Worm (Caenorhabditis elegans): ENCODE results near the gene ZC449.8.

Gene ZC449.8

DNA sequence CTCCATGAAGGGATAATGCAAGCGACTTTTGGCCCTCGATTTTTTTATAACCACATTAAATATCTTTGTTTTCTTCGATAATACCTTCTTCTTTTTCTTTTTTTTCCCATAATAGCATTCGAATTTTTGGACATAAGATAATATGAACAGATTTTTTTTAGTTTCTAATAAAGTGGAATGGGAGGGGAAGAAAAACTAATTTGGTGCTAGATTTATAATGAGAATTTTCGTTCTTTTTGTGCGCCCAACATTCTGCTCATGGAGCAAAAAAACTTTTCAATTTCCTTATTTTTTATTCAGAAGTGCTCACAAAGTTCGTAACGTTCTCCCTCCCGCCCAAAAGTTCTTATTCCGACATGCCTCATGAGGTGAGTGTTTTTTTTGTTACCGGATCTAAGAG, at the start of gene ZC449.8:
ZC449.8 (plus strand) TSS at position 301 of the 400 bp plus-strand sequence.
- TF ChIP-seq pqm-1 (tag; optimal IDR thresholded peaks at IDR 0.05) (no peak), nhr-42 (GFP tag; IDR thresholded peaks at IDR 0.05) (no peak), ceh-32 (tag; optimal IDR thresholded peaks at IDR 0.05; ENCODE audit: poor library complexity) (no peak), lin-1 (GFP tag; IDR thresholded peaks at IDR 0.05) (no peak), daf-8 (GFP tag; IDR thresholded peaks at IDR 0.05) (no peak), spr-3 (GFP tag; optimal IDR thresholded peaks at IDR 0.05) (no peak), sdz-12 (GFP tag; optimal IDR thresholded peaks at IDR 0.05) (no peak), Y105C5A.15 (GFP tag; IDR thresholded peaks at IDR 0.05) (no peak), nhr-76 (tag; optimal IDR thresholded peaks at IDR 0.05) (no peak), unc-62 (GFP tag; optimal IDR thresholded peaks at IDR 0.05 in 1 of 2) (no peak), unc-62 (tag; optimal IDR thresholded peaks at IDR 0.05) (no peak), pha-4 (GFP tag; IDR thresholded peaks at IDR 0.05) (no peak), pha-4 (tag; optimal IDR thresholded peaks at IDR 0.05) (no peak), ztf-7 (tag; optimal IDR thresholded peaks at IDR 0.05) (no peak), tra-1 (GFP tag; IDR thresholded peaks at IDR 0.05) (no peak)

DNA sequence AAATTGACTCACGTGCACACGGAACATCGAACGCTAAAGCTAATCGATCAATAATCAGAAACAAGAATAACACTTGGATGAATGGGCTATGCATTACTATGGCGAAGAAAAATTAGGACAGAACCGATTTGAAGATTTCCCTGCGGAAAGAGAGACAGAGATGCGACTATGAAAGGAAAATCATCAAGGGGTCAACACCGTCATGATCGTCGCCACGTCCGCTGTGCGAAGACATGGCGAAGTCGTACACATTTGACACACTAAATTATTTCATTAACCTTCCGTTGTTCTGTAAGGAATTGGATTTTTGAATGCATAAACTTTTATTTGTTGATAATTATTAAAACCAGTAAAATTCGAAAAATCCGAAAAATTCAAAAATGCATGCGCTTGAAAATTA, 46.6 kb upstream of the ZC449.8 start, which contains the start of gene M03F4.6:
M03F4.6 (minus strand) TSS at position 101 of the 400 bp plus-strand sequence.
- TF ChIP-seq dve-1 (tag; optimal IDR thresholded peaks at IDR 0.05; ENCODE audit: insufficient read depth) (peak; percentile 41), mdt-29 (GFP tag; IDR thresholded peaks at IDR 0.05) (0 out of 2 replicates have a peak, but pooled peaks have one; percentile 46), php-3 (GFP tag; IDR thresholded peaks at IDR 0.05) (peak; percentile 57), nhr-102 (tag; optimal IDR thresholded peaks at IDR 0.05) (peak; percentile 46), T20F7.1 (GFP tag; optimal IDR thresholded peaks at IDR 0.05) (peak; percentile 2), dpl-1 (GFP tag; optimal IDR thresholded peaks at IDR 0.05) (no peak), Y105C5A.15 (GFP tag; IDR thresholded peaks at IDR 0.05) (no peak), nhr-42 (GFP tag; IDR thresholded peaks at IDR 0.05) (0 out of 2 replicates have a peak, but pooled peaks have one; percentile 58), unc-130 (GFP tag; optimal IDR thresholded peaks at IDR 0.05) (no peak), mes-2 (tag; optimal IDR thresholded peaks at IDR 0.05; ENCODE audit: poor library complexity, severe bottlenecking) (peak; percentile 3), nhr-41 (GFP tag; IDR thresholded peaks at IDR 0.05) (no peak), mep-1 (tag; optimal IDR thresholded peaks at IDR 0.05) (peak; percentile 22), mxl-3 (GFP tag; optimal IDR thresholded peaks at IDR 0.05) (peak; percentile 57), nhr-25 (tag; optimal IDR thresholded peaks at IDR 0.05; ENCODE audit: borderline replicate concordance, insufficient read depth) (peak; percentile 4), nhr-6 (tag; optimal IDR thresholded peaks at IDR 0.05) (no peak), hlh-30 (tag; optimal IDR thresholded peaks at IDR 0.05; ENCODE audit: insufficient read depth) (no peak), zfp-3 (GFP tag; conservative IDR thresholded peaks at IDR 0.05) (peak; percentile 92), fos-1 (tag; optimal IDR thresholded peaks at IDR 0.05) (no peak), nhr-76 (tag; optimal IDR thresholded peaks at IDR 0.05) (no peak), hlh-11 (tag; optimal IDR thresholded peaks at IDR 0.05) (peak; percentile 62), egl-27 (tag; optimal IDR thresholded peaks at IDR 0.05) (no peak), lin-13 (GFP tag; optimal IDR thresholded peaks at IDR 0.05) (peak; percentile 1), F26F4.8 (GFP tag; conservative IDR thresholded peaks at IDR 0.05) (no peak), aha-1 (tag) (peak; percentile 88), duxl-1 (tag; optimal IDR thresholded peaks at IDR 0.05; ENCODE audit: poor library complexity) (peak; percentile 63), ceh-20 (GFP tag; IDR thresholded peaks at IDR 0.05) (peak; percentile 37; the same call in 1 of the 2 replicates), Y48G9A.11 (GFP tag; IDR thresholded peaks at IDR 0.05) (no peak), lin-15B (tag; optimal IDR thresholded peaks at IDR 0.05) (no peak), lin-38 (GFP tag; IDR thresholded peaks at IDR 0.05) (peak; percentile 43), daf-8 (GFP tag; IDR thresholded peaks at IDR 0.05) (no peak), hmg-1.1 (GFP tag; IDR thresholded peaks at IDR 0.05) (peak; percentile 55; the same call in 1 of the 2 replicates), lsy-2 (tag; optimal IDR thresholded peaks at IDR 0.05) (peak in 1 of 2 experiments; percentile 56), gei-8 (GFP tag; optimal IDR thresholded peaks at IDR 0.05) (no peak), daf-16 (GFP tag; optimal IDR thresholded peaks at IDR 0.05) (peak; percentile 53 to 56), daf-16 (tag; optimal IDR thresholded peaks at IDR 0.05) (no peak), nhr-11 (tag; optimal IDR thresholded peaks at IDR 0.05) (no peak), dmd-6 (GFP tag; IDR thresholded peaks at IDR 0.05) (peak; percentile 42), ztf-7 (tag; optimal IDR thresholded peaks at IDR 0.05) (no peak), ctbp-1 (GFP tag; IDR thresholded peaks at IDR 0.05) (no peak)
